Worm (Caenorhabditis elegans) whole organism, early embryonic: ENCODE measurements around the gene Y46E12A.5.

ENCODE experiments used
- flt-1 ChIP-seq: fragments of 200-800 bp; sonication (Bioruptor generic); IDR thresholded peaks from 2 replicates; pipeline ENCODE4 v1.3.6; 2022; ENCODE audit warnings: missing genetic modification characterization, missing compliant biosample characterization
- tbx-11 ChIP-seq: fragments of 200-800 bp; sonication (Bioruptor generic); IDR thresholded peaks from 2 replicates; pipeline ENCODE4 v1.3.6; 2022; ENCODE audit warnings: missing genetic modification characterization, missing compliant biosample characterization

ce11 chrIII:1794100-1794499 lies 36.0 kb upstream of the Y46E12A.5 start:
- TF ChIP-seq tbx-11 (GFP tag; lab: Robert Waterston, UW) (no peak), flt-1 (no peak)
